Fruit fly (Drosophila melanogaster): ENCODE data around the gene Whamy.

- TF ChIP-seq svp (GFP tag) = no peak
- no peak for TF ChIP-seq topi (GFP tag; optimal IDR thresholded peaks at IDR 0.05)
- TF ChIP-seq CG8119 (GFP tag; IDR thresholded peaks at IDR 0.05) = no peak
- TF ChIP-seq dac (GFP tag; optimal IDR thresholded peaks at IDR 0.05) = no peak
- no peak for TF ChIP-seq CG6808 (GFP tag; optimal IDR thresholded peaks at IDR 0.05)
- no peak for TF ChIP-seq Gug (GFP tag; IDR thresholded peaks at IDR 0.05)
- no peak for TF ChIP-seq CG4318 (GFP tag; optimal IDR thresholded peaks at IDR 0.05)
- no peak for TF ChIP-seq Lpt (GFP tag; optimal IDR thresholded peaks at IDR 0.05)
- no peak for TF ChIP-seq CG11762 (GFP tag; optimal IDR thresholded peaks at IDR 0.05; ENCODE audit: insufficient read depth)
Measured at dm6 chr3R:9816879-9817278, 42.7 kb upstream of the Whamy start, which contains the start of gene CG16904.
